Fruit fly (Drosophila melanogaster) whole organism, adult: ENCODE results near the gene temp.

Source experiments
- CG11617 ChIP-seq: fragments of 200-800 bp; sonication (Bioruptor generic); optimal IDR thresholded peaks from 2 replicates; lab custom pipeline; 2017; ENCODE audit warnings: mild to moderate bottlenecking, missing biosample characterization, missing genetic modification reagents, missing genetic modification characterization
- CG12768 ChIP-seq: fragments of 200-800 bp; sonication (Bioruptor generic); optimal IDR thresholded peaks from 2 replicates; lab custom pipeline; 2017; ENCODE audit warnings: missing biosample characterization, missing genetic modification characterization, mild to moderate bottlenecking, moderate library complexity, missing genetic modification reagents
- CG14711 ChIP-seq: fragments of 200-800 bp; sonication (Bioruptor generic); optimal IDR thresholded peaks from 2 replicates; lab custom pipeline; 2018; ENCODE audit warnings: missing biosample characterization, mild to moderate bottlenecking, missing genetic modification characterization, moderate library complexity
- CG1620 ChIP-seq: fragments of 200-800 bp; sonication (Bioruptor generic); optimal IDR thresholded peaks from 2 replicates; lab custom pipeline; 2016; ENCODE audit warnings: missing biosample characterization, missing genetic modification characterization
- CG33017 ChIP-seq: fragments of 200-800 bp; sonication (Bioruptor generic); optimal IDR thresholded peaks from 2 replicates; lab custom pipeline; 2018; ENCODE audit warnings: missing biosample characterization, mild to moderate bottlenecking, missing genetic modification characterization, moderate library complexity
- CG5204 ChIP-seq: fragments of 200-800 bp; sonication (Bioruptor generic); optimal IDR thresholded peaks from 2 replicates; lab custom pipeline; 2016; ENCODE audit warnings: missing biosample characterization, missing genetic modification characterization
- CG7045 ChIP-seq: fragments of 200-800 bp; sonication (Bioruptor generic); optimal IDR thresholded peaks from 2 replicates; lab custom pipeline; 2017; ENCODE audit warnings: missing biosample characterization, mild to moderate bottlenecking, missing genetic modification characterization
- CG7101 ChIP-seq: fragments of 200-800 bp; sonication (Bioruptor generic); optimal IDR thresholded peaks from 2 replicates; lab custom pipeline; 2018; ENCODE audit warnings: missing biosample characterization, mild to moderate bottlenecking, missing genetic modification characterization, moderate library complexity
- Clk ChIP-seq: fragments of 200-800 bp; sonication (Bioruptor generic); optimal IDR thresholded peaks from 2 replicates; lab custom pipeline; 2017; ENCODE audit warnings: missing biosample characterization, missing genetic modification characterization
- Crg-1 ChIP-seq: fragments of 200-800 bp; sonication (Bioruptor generic); optimal IDR thresholded peaks from 2 replicates; lab custom pipeline; 2016; ENCODE audit warnings: missing biosample characterization, missing genetic modification characterization
- Hr96 ChIP-seq: fragments of 200-800 bp; sonication (Bioruptor generic); optimal IDR thresholded peaks from 2 replicates; lab custom pipeline; 2016; ENCODE audit warnings: missing biosample characterization, missing genetic modification characterization
- Mnt ChIP-seq: fragments of 200-800 bp; sonication (Bioruptor generic); optimal IDR thresholded peaks from 2 replicates; lab custom pipeline; 2016; ENCODE audit warnings: missing biosample characterization, mild to moderate bottlenecking, missing genetic modification characterization
- bab1 ChIP-seq: fragments of 200-800 bp; sonication (Bioruptor generic); optimal IDR thresholded peaks from 3 replicates; lab custom pipeline; 2019; ENCODE audit warnings: missing biosample characterization, mild to moderate bottlenecking, missing genetic modification characterization, moderate library complexity
- cic ChIP-seq: fragments of 200-800 bp; sonication (Bioruptor generic); optimal IDR thresholded peaks from 2 replicates; lab custom pipeline; 2017; ENCODE audit warnings: missing biosample characterization, mild to moderate bottlenecking, missing genetic modification characterization, moderate library complexity
- cnc ChIP-seq, 2 experiments: fragments of >200 bp; optimal IDR thresholded peaks; 2 replicates each; lab custom pipeline; 2017
- kay ChIP-seq: fragments of 200-800 bp; sonication (Bioruptor generic); peaks from one replicate; lab custom pipeline; 2016; ENCODE audit warnings: missing biosample characterization, missing genetic modification characterization, borderline replicate concordance
- ovo ChIP-seq: fragments of 200-800 bp; sonication (Bioruptor generic); optimal IDR thresholded peaks from 2 replicates; lab custom pipeline; 2016; ENCODE audit warnings: missing biosample characterization, missing genetic modification characterization
- pad ChIP-seq: fragments of 200-800 bp; sonication (Bioruptor generic); optimal IDR thresholded peaks from 3 replicates; lab custom pipeline; 2017; ENCODE audit warnings: missing biosample characterization, missing genetic modification characterization, mild to moderate bottlenecking, moderate library complexity, missing genetic modification reagents
- tj ChIP-seq: fragments of 200-800 bp; sonication (Bioruptor generic); optimal IDR thresholded peaks from 3 replicates; lab custom pipeline; 2017; ENCODE audit warnings: missing biosample characterization, mild to moderate bottlenecking, missing genetic modification characterization, moderate library complexity
- toe ChIP-seq: fragments of 200-800 bp; sonication (Bioruptor generic); optimal IDR thresholded peaks from 2 replicates; lab custom pipeline; 2016; ENCODE audit warnings: missing biosample characterization, missing genetic modification characterization

The temp gene

dm6 chrX:2221598-2221997, 40.7 kb downstream of the temp start:
- TF ChIP-seq ovo (GFP tag; lab: Kevin White, UChicago) (no peak), CG11617 (GFP tag; lab: Kevin White, UChicago) (no peak), CG12768 (GFP tag; lab: Kevin White, UChicago) (no peak), pad (GFP tag; lab: Kevin White, UChicago) (no peak), Hr96 (GFP tag; lab: Kevin White, UChicago) (no peak), Crg-1 (GFP tag; lab: Kevin White, UChicago) (no peak), toe (no peak), CG14711 (tag; lab: Kevin White, UChicago) (no peak), CG1620 (GFP tag; lab: Kevin White, UChicago) (no peak), kay (no peak), CG7045 (GFP tag; lab: Kevin White, UChicago) (no peak), cic (GFP tag; lab: Kevin White, UChicago) (no peak), tj (no peak), CG7101 (tag; lab: Kevin White, UChicago) (no peak), Mnt (GFP tag; lab: Kevin White, UChicago) (no peak), cnc (optimal IDR thresholded peaks at IDR 0.05; lab: Kevin White, UChicago) (no peak), CG5204 (GFP tag; lab: Kevin White, UChicago) (no peak), CG33017 (tag; lab: Kevin White, UChicago) (no peak)

- TF ChIP-seq CG33017 (tag; lab: Kevin White, UChicago): no peak
- TF ChIP-seq tj: no peak
- no peak for TF ChIP-seq CG11617 (GFP tag; lab: Kevin White, UChicago)
- TF ChIP-seq kay: no peak
- TF ChIP-seq CG14711 (tag; lab: Kevin White, UChicago): no peak
- no peak for TF ChIP-seq Crg-1 (GFP tag; lab: Kevin White, UChicago)
- no peak for TF ChIP-seq Hr96 (GFP tag; lab: Kevin White, UChicago)
- no peak for TF ChIP-seq toe
- TF ChIP-seq cnc (optimal IDR thresholded peaks at IDR 0.05; lab: Kevin White, UChicago): no peak
These were observed 42.4 kb downstream of the temp start for dm6 chrX:2219899-2220298.

- TF ChIP-seq cnc (optimal IDR thresholded peaks at IDR 0.05; lab: Kevin White, UChicago) (no peak), bab1 (GFP tag; lab: Kevin White, UChicago) (no peak), ovo (GFP tag; lab: Kevin White, UChicago) (no peak), tj (no peak), pad (GFP tag; lab: Kevin White, UChicago) (no peak), CG33017 (tag; lab: Kevin White, UChicago) (no peak), Clk (GFP tag; lab: Kevin White, UChicago) (no peak), Crg-1 (GFP tag; lab: Kevin White, UChicago) (no peak), CG7045 (GFP tag; lab: Kevin White, UChicago) (no peak), cic (GFP tag; lab: Kevin White, UChicago) (no peak), CG1620 (GFP tag; lab: Kevin White, UChicago) (no peak), CG12768 (GFP tag; lab: Kevin White, UChicago) (no peak), Mnt (GFP tag; lab: Kevin White, UChicago) (no peak), CG7101 (tag; lab: Kevin White, UChicago) (no peak), toe (no peak), Hr96 (GFP tag; lab: Kevin White, UChicago) (no peak)
These were observed 43.1 kb downstream of the temp start for dm6 chrX:2219246-2219645.

- TF ChIP-seq CG7101 (tag; lab: Kevin White, UChicago) (no peak), Clk (GFP tag; lab: Kevin White, UChicago) (no peak), tj (no peak)
These were observed 43.9 kb downstream of the temp start for dm6 chrX:2218455-2218854.

dm6 chrX:2213759-2214406, 48.4 kb downstream of the temp start, which contains the start of gene SmydA-8:
SmydA-8 (minus strand) TSS chrX:2213809.
- TF ChIP-seq kay: peak; percentile 45
- TF ChIP-seq CG1620 (GFP tag; lab: Kevin White, UChicago): no peak
- TF ChIP-seq bab1 (GFP tag; lab: Kevin White, UChicago): peak; percentile 31

dm6 chrX:2212327-2212820, 49.9 kb downstream of the temp start:
- TF ChIP-seq Hr96 (GFP tag; lab: Kevin White, UChicago) (peak; percentile 17), CG14711 (tag; lab: Kevin White, UChicago) (peak; percentile 12), Mnt (GFP tag; lab: Kevin White, UChicago) (no peak), ovo (GFP tag; lab: Kevin White, UChicago) (no peak), CG5204 (GFP tag; lab: Kevin White, UChicago) (no peak), bab1 (GFP tag; lab: Kevin White, UChicago) (no peak), CG7045 (GFP tag; lab: Kevin White, UChicago) (no peak), pad (GFP tag; lab: Kevin White, UChicago) (no peak)
